Worm (Caenorhabditis elegans) whole organism, L4/young adult: ENCODE measurements around the gene sre-56.

ENCODE experiments used
- W03F9.2 ChIP-seq: fragments of 150-350 bp; optimal IDR thresholded peaks from 2 replicates; lab custom pipeline; 2014; ENCODE audit warnings: missing biosample characterization, missing genetic modification characterization
- dao-5 ChIP-seq: sonication (generic microtip); optimal IDR thresholded peaks from 2 replicates; lab custom pipeline; 2016; ENCODE audit warnings: missing genotype, missing genetic modification characterization, moderate library complexity, missing compliant biosample characterization
- him-1 ChIP-seq: sonication (generic microtip); optimal IDR thresholded peaks from 2 replicates; lab custom pipeline; 2016; ENCODE audit warnings: missing genotype, missing genetic modification reagents, missing genetic modification characterization, missing compliant biosample characterization

ce11 chrII:12311560-12311959, 12.7 kb upstream of the sre-56 start, which contains the start of gene sre-51:
- TF ChIP-seq W03F9.2 (tag; lab: Kevin White, UChicago) (no peak), him-1 (tag; lab: Kevin White, UChicago) (no peak), dao-5 (no peak)
